Worm (Caenorhabditis elegans): Measurements from ENCODE around the gene C29E4.17.
A peak's percentile ranks its signal among the peaks of the same experiment; 100 is the strongest.

The C29E4.17 gene

ce11 chrIII:7922207-7922606 lies at the start of gene C29E4.17:
Gene C29E4.17 (plus strand): TSS chrIII:7922507.
- no peak for TF ChIP-seq ceh-88 (GFP tag; IDR thresholded peaks at IDR 0.05)
- no peak for TF ChIP-seq aha-1 (tag; optimal IDR thresholded peaks at IDR 0.05)
- TF ChIP-seq pag-3 (tag; optimal IDR thresholded peaks at IDR 0.05; ENCODE audit: borderline replicate concordance, insufficient read depth): no peak
- TF ChIP-seq sox-4 (tag; optimal IDR thresholded peaks at IDR 0.05): no peak
- TF ChIP-seq egl-13 (tag; optimal IDR thresholded peaks at IDR 0.05): no peak
- TF ChIP-seq dpl-1 (GFP tag; optimal IDR thresholded peaks at IDR 0.05): no peak
- TF ChIP-seq nhr-20 (tag; optimal IDR thresholded peaks at IDR 0.05): no peak
- no peak for TF ChIP-seq nhr-47 (tag; optimal IDR thresholded peaks at IDR 0.05)
- no peak for TF ChIP-seq hlh-17 (GFP tag; optimal IDR thresholded peaks at IDR 0.05; ENCODE audit: borderline replicate concordance)
- TF ChIP-seq swsn-7 (tag; optimal IDR thresholded peaks at IDR 0.05): no peak
- TF ChIP-seq lin-39 (tag; optimal IDR thresholded peaks at IDR 0.05): no peak
- TF ChIP-seq dsc-1 (tag; optimal IDR thresholded peaks at IDR 0.05): no peak
- TF ChIP-seq ceh-90 (tag; optimal IDR thresholded peaks at IDR 0.05): no peak
- no peak for TF ChIP-seq zag-1 (tag; optimal IDR thresholded peaks at IDR 0.05)
- no peak for TF ChIP-seq ztf-4 (tag; optimal IDR thresholded peaks at IDR 0.05)
- no peak for TF ChIP-seq xbp-1 (tag; optimal IDR thresholded peaks at IDR 0.05)
- no peak for TF ChIP-seq Y116A8C.19 (tag; optimal IDR thresholded peaks at IDR 0.05; ENCODE audit: borderline replicate concordance)
- TF ChIP-seq nhr-237 (tag; optimal IDR thresholded peaks at IDR 0.05): no peak
- no peak for TF ChIP-seq nhr-84 (tag; optimal IDR thresholded peaks at IDR 0.05)
- TF ChIP-seq blmp-1 (tag; optimal IDR thresholded peaks at IDR 0.05): no peak

- TF ChIP-seq Y116A8C.19 (tag; optimal IDR thresholded peaks at IDR 0.05; ENCODE audit: borderline replicate concordance) (no peak), nhr-20 (tag; optimal IDR thresholded peaks at IDR 0.05) (peak; percentile 39), lsy-2 (tag; optimal IDR thresholded peaks at IDR 0.05) (peak in 1 of 2 experiments; percentile 16), C16A3.4 (tag; optimal IDR thresholded peaks at IDR 0.05) (no peak), jun-1 (tag; optimal IDR thresholded peaks at IDR 0.05) (no peak), hpl-2 (GFP tag; optimal IDR thresholded peaks at IDR 0.05) (no peak), lir-3 (tag; optimal IDR thresholded peaks at IDR 0.05; ENCODE audit: poor library complexity) (no peak), snu-23 (GFP tag; optimal IDR thresholded peaks at IDR 0.05) (peak; percentile 8), sox-4 (tag; optimal IDR thresholded peaks at IDR 0.05) (no peak), pax-3 (tag; optimal IDR thresholded peaks at IDR 0.05) (no peak), ceh-8 (GFP tag; optimal IDR thresholded peaks at IDR 0.05) (no peak), blmp-1 (tag; optimal IDR thresholded peaks at IDR 0.05) (peak; percentile 63), vab-15 (tag; optimal IDR thresholded peaks at IDR 0.05) (peak; percentile 14), elt-3 (tag; optimal IDR thresholded peaks at IDR 0.05) (peak in 1 of 6 experiments; percentile 73), egl-13 (tag; optimal IDR thresholded peaks at IDR 0.05) (no peak), pag-3 (tag; optimal IDR thresholded peaks at IDR 0.05; ENCODE audit: borderline replicate concordance, insufficient read depth) (no peak), lin-14 (GFP tag; optimal IDR thresholded peaks at IDR 0.05) (peak; percentile 64), nhr-28 (tag; optimal IDR thresholded peaks at IDR 0.05) (no peak), nhr-85 (tag) (peak; percentile 86), nhr-11 (tag; optimal IDR thresholded peaks at IDR 0.05) (no peak), mep-1 (tag; optimal IDR thresholded peaks at IDR 0.05) (peak; percentile 53), nhr-71 (tag; optimal IDR thresholded peaks at IDR 0.05) (peak; percentile 36)
Observed at ce11 chrIII:7872776-7873175, 49.5 kb upstream of the C29E4.17 start.

ce11 chrIII:7873481-7873880 lies 48.8 kb upstream of the C29E4.17 start, which contains the start of gene tyr-1:
Gene tyr-1 (plus strand): TSS chrIII:7873781.
- TF ChIP-seq aha-1 (tag; optimal IDR thresholded peaks at IDR 0.05) (no peak), efl-1 (optimal IDR thresholded peaks at IDR 0.05) (no peak), efl-1 (GFP tag; optimal IDR thresholded peaks at IDR 0.05 in 1 of 2) (peak in 1 of 2 experiments; percentile 17), snpc-4 (tag; optimal IDR thresholded peaks at IDR 0.05) (no peak), nhr-20 (tag; optimal IDR thresholded peaks at IDR 0.05) (no peak), lin-35 (GFP tag; optimal IDR thresholded peaks at IDR 0.05) (no peak), tbx-2 (tag; optimal IDR thresholded peaks at IDR 0.05) (no peak)

All from whole organism, L1 larva.